Fruit fly (Drosophila melanogaster) whole organism, wandering third instar larva: ENCODE data around the gene CG14854.

Experiments
- Abd-B ChIP-seq: fragments of >200 bp; optimal IDR thresholded peaks from 2 replicates; lab custom pipeline; 2017; ENCODE audit warnings: missing biosample characterization, missing genetic modification characterization
- CG9705 ChIP-seq: fragments of 200-800 bp; sonication (Bioruptor generic); optimal IDR thresholded peaks from 2 replicates; lab custom pipeline; 2018; ENCODE audit warnings: missing biosample characterization, mild to moderate bottlenecking, missing genetic modification characterization
- CrebA ChIP-seq: fragments of 200-800 bp; sonication (Bioruptor generic); optimal IDR thresholded peaks from 2 replicates; lab custom pipeline; 2016; ENCODE audit warnings: missing biosample characterization, mild to moderate bottlenecking, missing genetic modification characterization, borderline replicate concordance
- Dfd ChIP-seq: fragments of >200 bp; optimal IDR thresholded peaks from 2 replicates; lab custom pipeline; 2017; ENCODE audit warnings: missing biosample characterization, missing genetic modification characterization
- Dif ChIP-seq: fragments of 200-275, 200-300 bp; sonication (Bioruptor generic); optimal IDR thresholded peaks from 2 replicates; lab custom pipeline; 2018; ENCODE audit warnings: missing biosample characterization, missing genetic modification characterization; ENCODE audit not compliant: partially characterized antibody
- GATAd ChIP-seq: sonication (Bioruptor generic); optimal IDR thresholded peaks from 2 replicates; lab custom pipeline; 2016; ENCODE audit warnings: missing biosample characterization, missing genetic modification characterization
- HLH106 ChIP-seq: fragments of 200-800 bp; optimal IDR thresholded peaks from 3 replicates; lab custom pipeline; 2019; ENCODE audit warnings: missing biosample characterization, mild to moderate bottlenecking, missing genetic modification characterization, moderate library complexity
- Hnf4 ChIP-seq: fragments of 200-800 bp; sonication (Bioruptor generic); optimal IDR thresholded peaks from 2 replicates; lab custom pipeline; 2016; ENCODE audit warnings: missing biosample characterization, mild to moderate bottlenecking, missing genetic modification characterization
- Hr78 ChIP-seq: fragments of >200 bp; optimal IDR thresholded peaks from 2 replicates; lab custom pipeline; 2017; ENCODE audit warnings: missing biosample characterization, missing genetic modification characterization
- Hr83 ChIP-seq: fragments of 200-300 bp; sonication (Bioruptor generic); optimal IDR thresholded peaks from 2 replicates; lab custom pipeline; 2016; ENCODE audit warnings: missing biosample characterization, mild to moderate bottlenecking, missing genetic modification characterization, moderate library complexity; ENCODE audit not compliant: poor library complexity, severe bottlenecking
- Jra ChIP-seq: sonication (Bioruptor generic); optimal IDR thresholded peaks from 2 replicates; lab custom pipeline; 2016; ENCODE audit warnings: missing biosample characterization, missing genetic modification characterization
- Mio ChIP-seq: sonication (Bioruptor generic); optimal IDR thresholded peaks from 2 replicates; lab custom pipeline; 2016; ENCODE audit warnings: missing biosample characterization, missing genetic modification characterization
- Myc ChIP-seq: fragments of >200 bp; optimal IDR thresholded peaks from 2 replicates; lab custom pipeline; 2017
- Rel ChIP-seq, 2 experiments: fragments of 200-800 bp; sonication (Bioruptor generic) in 1 of 2; optimal IDR thresholded peaks; 2 replicates in 1 of 2; 3 replicates in 1 of 2; lab custom pipeline; 2016 to 2019; ENCODE audit warnings: mild to moderate bottlenecking in 2 of 2, missing biosample characterization in 2 of 2, missing genetic modification characterization in 2 of 2, moderate library complexity in 1 of 2
- Sp1 ChIP-seq: fragments of 200-800 bp; sonication (Bioruptor generic); optimal IDR thresholded peaks from 3 replicates; lab custom pipeline; 2019; ENCODE audit warnings: missing biosample characterization, mild to moderate bottlenecking, missing genetic modification characterization, moderate library complexity
- Vsx2 ChIP-seq: fragments of 200-300, 225-300 bp; sonication (Bioruptor generic); optimal IDR thresholded peaks from 2 replicates; lab custom pipeline; 2018; ENCODE audit warnings: missing biosample characterization, missing genetic modification characterization; ENCODE audit not compliant: partially characterized antibody
- br ChIP-seq: fragments of 200-800 bp; sonication (Bioruptor generic); optimal IDR thresholded peaks from 2 replicates; lab custom pipeline; 2016; ENCODE audit warnings: missing biosample characterization, missing genetic modification characterization
- brk ChIP-seq: fragments of 200-800 bp; sonication (Bioruptor generic); optimal IDR thresholded peaks from 2 replicates; lab custom pipeline; 2016; ENCODE audit warnings: missing biosample characterization, mild to moderate bottlenecking, missing genetic modification characterization
- dl ChIP-seq, 2 experiments: fragments of 175-275, 200-275 bp in 1 of 2; fragments of 200-275 bp in 1 of 2; sonication (Bioruptor generic); optimal IDR thresholded peaks; lab custom pipeline; 2018; ENCODE audit warnings: mild to moderate bottlenecking in 2 of 2, missing biosample characterization in 2 of 2, missing genetic modification characterization in 2 of 2, moderate library complexity in 2 of 2; ENCODE audit not compliant: partially characterized antibody in 2 of 2, insufficient read depth in 1 of 2
- dmrt93B ChIP-seq: fragments of 200-800 bp; sonication (Bioruptor generic); optimal IDR thresholded peaks from 2 replicates; lab custom pipeline; 2018; ENCODE audit warnings: missing biosample characterization, mild to moderate bottlenecking, missing genetic modification characterization
- ey ChIP-seq: fragments of 200-800 bp; sonication (Bioruptor generic); optimal IDR thresholded peaks from 2 replicates; lab custom pipeline; 2016; ENCODE audit warnings: missing biosample characterization, missing genetic modification characterization
- fru ChIP-seq: fragments of 200-800 bp; sonication (Bioruptor generic); optimal IDR thresholded peaks from 3 replicates; lab custom pipeline; 2016; ENCODE audit warnings: missing biosample characterization, mild to moderate bottlenecking, missing genetic modification characterization
- h ChIP-seq: fragments of 200-800 bp; sonication (Bioruptor generic); optimal IDR thresholded peaks from 3 replicates; lab custom pipeline; 2016; ENCODE audit warnings: missing biosample characterization, mild to moderate bottlenecking, missing genetic modification characterization
- jim ChIP-seq: fragments of 175-275, 200-325 bp; sonication (Bioruptor generic); optimal IDR thresholded peaks from 2 replicates; lab custom pipeline; 2016; ENCODE audit warnings: missing biosample characterization, mild to moderate bottlenecking, missing genetic modification characterization
- pan ChIP-seq: fragments of >200 bp; optimal IDR thresholded peaks from 2 replicates; lab custom pipeline; 2017
- psq ChIP-seq: fragments of 200-800 bp; sonication (Bioruptor generic); optimal IDR thresholded peaks from 3 replicates; lab custom pipeline; 2017; ENCODE audit warnings: missing biosample characterization, mild to moderate bottlenecking, missing genetic modification characterization, moderate library complexity
- rgr ChIP-seq: fragments of 200-800 bp; sonication (Bioruptor generic); optimal IDR thresholded peaks from 3 replicates; lab custom pipeline; 2016; ENCODE audit warnings: missing biosample characterization, mild to moderate bottlenecking, missing genetic modification characterization
- sage ChIP-seq: fragments of 200-800 bp; sonication (Bioruptor generic); optimal IDR thresholded peaks from 2 replicates; lab custom pipeline; 2016; ENCODE audit warnings: missing biosample characterization, mild to moderate bottlenecking, missing genetic modification characterization
- sv ChIP-seq: fragments of 200-800 bp; sonication (Bioruptor generic); optimal IDR thresholded peaks from 3 replicates; lab custom pipeline; 2016; ENCODE audit warnings: missing biosample characterization, missing genetic modification characterization

The CG14854 gene

DNA sequence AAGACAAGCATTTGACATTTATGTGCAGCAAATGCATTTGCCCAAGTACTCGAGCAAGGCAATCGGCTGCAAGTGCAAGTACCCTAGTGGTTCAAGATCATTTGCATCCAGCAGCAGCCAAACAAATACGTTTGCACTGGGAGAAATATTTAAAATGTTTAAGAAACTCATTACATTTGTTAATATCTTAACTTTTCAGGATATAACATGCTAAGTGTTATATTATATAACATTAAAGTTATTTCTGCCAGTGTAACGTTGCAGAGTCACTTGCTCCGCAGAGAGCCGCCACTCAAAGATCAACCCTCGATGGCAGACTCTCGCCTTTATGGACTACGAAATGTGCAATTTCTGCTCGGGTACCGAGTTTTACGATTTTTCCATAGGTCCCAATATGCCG lies 29.6 kb upstream of the CG14854 start:
- TF ChIP-seq dmrt93B (GFP tag; lab: Kevin White, UChicago) = no peak
- TF ChIP-seq, all 38 proteins: peak for 0

DNA sequence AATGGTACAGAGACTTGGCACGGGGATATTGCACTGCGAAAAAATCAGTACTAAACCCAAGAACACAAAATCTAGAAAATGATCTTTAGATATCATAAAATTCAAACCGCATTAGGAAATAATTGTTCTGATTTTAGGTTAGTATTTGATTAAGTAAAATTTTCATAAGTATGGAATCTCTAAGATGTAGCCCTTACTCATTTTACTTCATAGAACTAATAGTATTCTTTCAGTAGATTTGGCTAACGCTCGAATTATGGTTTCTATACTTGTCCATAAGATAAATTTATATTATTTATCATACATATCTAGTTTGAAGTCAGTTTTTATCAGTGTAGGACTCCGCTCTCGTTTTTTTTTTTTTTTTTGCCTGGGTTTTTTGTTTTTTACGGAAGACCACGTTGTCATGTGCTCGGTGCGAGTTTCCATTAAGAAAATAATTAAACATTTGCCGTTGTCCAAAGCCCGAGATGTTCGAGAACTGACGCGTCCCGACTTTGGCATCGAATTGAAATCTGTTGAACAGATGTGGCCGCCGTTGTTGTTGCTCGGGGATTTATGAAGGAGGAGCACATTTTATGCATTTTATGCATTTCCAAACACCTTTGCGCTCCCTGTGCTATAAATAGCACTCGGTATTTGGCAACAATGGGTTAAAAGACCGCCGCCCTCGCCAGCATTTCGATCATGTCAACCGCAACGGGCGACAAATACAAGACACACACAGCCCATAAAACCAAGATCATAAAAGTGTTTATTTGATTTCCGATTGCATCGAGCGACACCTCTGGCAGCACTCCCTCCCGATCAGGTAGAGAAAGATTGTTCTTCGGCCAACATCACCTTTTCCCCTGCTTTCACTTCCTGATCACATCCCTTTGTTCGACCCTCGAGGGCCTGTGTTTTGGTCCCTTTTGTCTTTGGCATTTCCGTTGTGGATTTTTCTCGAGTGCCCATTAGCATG lies 26.9 kb upstream of the CG14854 start:
- no peak for TF ChIP-seq brk (GFP tag; lab: Kevin White, UChicago)
- TF ChIP-seq h = no peak
- TF ChIP-seq Vsx2 (GFP tag; lab: Kevin White, UChicago) = no peak
- TF ChIP-seq pan (lab: Kevin White, UChicago) = no peak
- TF ChIP-seq rgr = no peak
- TF ChIP-seq HLH106 = no peak

DNA sequence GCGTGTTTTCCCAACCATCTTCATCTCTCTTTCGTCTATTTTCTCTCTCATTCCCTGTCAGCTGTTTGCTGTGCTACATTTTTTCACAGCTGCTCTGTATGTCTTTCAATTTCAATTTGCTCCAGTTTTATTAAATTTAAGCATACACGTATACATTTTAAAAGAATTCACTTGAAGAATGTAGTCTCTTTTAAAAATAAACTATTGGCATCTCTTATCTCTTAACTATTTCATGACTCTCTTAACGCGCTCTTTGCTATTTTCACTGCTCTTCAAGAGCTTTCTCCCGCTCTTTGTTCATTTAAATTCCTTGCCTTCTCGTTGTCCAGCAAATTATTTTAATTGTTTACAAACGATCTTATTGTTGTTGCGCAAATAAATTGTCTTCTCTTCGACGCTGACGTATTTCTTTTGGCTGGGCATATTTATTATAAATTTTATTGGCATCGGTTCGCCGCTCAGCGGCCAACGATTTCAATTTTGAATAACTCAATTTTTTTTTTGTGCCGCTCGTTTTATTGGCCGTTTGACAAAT lies 20.3 kb upstream of the CG14854 start:
- TF ChIP-seq CrebA (GFP tag; lab: Kevin White, UChicago) = no peak
- TF ChIP-seq HLH106 = no peak
- no peak for TF ChIP-seq Dfd (GFP tag; lab: Kevin White, UChicago)
- TF ChIP-seq sage (GFP tag; lab: Kevin White, UChicago) = no peak
- no peak for TF ChIP-seq dmrt93B (GFP tag; lab: Kevin White, UChicago)
- no peak for TF ChIP-seq psq (GFP tag; lab: Kevin White, UChicago)

DNA sequence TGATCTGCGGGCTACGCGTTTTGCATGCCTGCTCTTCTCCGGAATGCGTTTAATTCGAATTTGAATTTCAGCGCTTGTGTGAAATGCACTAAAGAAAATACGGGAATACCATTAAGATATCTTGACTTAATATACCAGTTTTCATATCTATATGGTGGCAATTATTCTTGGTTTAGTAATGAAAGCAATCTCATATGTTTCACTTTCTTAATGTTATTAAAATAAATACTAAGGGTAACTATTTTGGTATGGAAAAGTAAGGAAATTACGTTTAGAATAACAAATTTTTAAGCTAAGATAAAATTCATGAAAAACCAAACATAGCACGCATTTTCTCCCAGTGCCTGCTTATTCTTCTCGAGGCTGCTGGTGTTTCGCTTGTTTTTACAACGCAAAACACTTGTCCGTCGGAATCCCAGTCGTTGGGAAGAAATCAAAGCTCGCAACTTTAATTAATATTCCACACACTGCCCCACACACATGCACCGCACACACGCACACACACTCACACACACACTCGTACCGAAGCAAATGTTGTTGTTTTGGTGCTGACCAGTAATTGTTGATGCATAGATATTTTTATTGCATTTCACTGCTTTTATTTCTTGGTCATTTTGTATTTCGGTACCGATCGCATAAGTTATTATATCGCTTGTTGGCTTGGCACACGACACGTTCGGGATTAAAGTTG lies 18.1 kb upstream of the CG14854 start:
- TF ChIP-seq CG9705 (GFP tag; lab: Kevin White, UChicago) = no peak
- TF ChIP-seq brk (GFP tag; lab: Kevin White, UChicago) = no peak
- TF ChIP-seq Hr83 (GFP tag; lab: Kevin White, UChicago) = no peak
- TF ChIP-seq fru = peak; percentile 11
- TF ChIP-seq Hr78 (GFP tag; lab: Kevin White, UChicago) = no peak
- TF ChIP-seq GATAd (GFP tag; lab: Kevin White, UChicago) = no peak
- no peak for TF ChIP-seq ey (GFP tag; lab: Kevin White, UChicago)
- no peak for TF ChIP-seq Abd-B (GFP tag; lab: Kevin White, UChicago)
- TF ChIP-seq Dfd (GFP tag; lab: Kevin White, UChicago) = peak; percentile 93
- TF ChIP-seq HLH106 = peak; percentile 34
- no peak for TF ChIP-seq CrebA (GFP tag; lab: Kevin White, UChicago)
- peak; percentile 18 for TF ChIP-seq h
- TF ChIP-seq Rel (GFP tag; optimal IDR thresholded peaks at IDR 0.05; lab: Kevin White, UChicago) = no peak
- TF ChIP-seq Rel (tag; optimal IDR thresholded peaks at IDR 0.05; lab: Kevin White, UChicago) = no peak
- TF ChIP-seq jim (GFP tag; lab: Kevin White, UChicago) = no peak
- no peak for TF ChIP-seq dl (GFP tag; optimal IDR thresholded peaks at IDR 0.05; lab: Kevin White, UChicago; ENCODE audit: insufficient read depth in 1 of 2, partially characterized antibody in 2 of 2)
- TF ChIP-seq Jra = no peak
- TF ChIP-seq Dif (GFP tag; lab: Kevin White, UChicago) = no peak

DNA sequence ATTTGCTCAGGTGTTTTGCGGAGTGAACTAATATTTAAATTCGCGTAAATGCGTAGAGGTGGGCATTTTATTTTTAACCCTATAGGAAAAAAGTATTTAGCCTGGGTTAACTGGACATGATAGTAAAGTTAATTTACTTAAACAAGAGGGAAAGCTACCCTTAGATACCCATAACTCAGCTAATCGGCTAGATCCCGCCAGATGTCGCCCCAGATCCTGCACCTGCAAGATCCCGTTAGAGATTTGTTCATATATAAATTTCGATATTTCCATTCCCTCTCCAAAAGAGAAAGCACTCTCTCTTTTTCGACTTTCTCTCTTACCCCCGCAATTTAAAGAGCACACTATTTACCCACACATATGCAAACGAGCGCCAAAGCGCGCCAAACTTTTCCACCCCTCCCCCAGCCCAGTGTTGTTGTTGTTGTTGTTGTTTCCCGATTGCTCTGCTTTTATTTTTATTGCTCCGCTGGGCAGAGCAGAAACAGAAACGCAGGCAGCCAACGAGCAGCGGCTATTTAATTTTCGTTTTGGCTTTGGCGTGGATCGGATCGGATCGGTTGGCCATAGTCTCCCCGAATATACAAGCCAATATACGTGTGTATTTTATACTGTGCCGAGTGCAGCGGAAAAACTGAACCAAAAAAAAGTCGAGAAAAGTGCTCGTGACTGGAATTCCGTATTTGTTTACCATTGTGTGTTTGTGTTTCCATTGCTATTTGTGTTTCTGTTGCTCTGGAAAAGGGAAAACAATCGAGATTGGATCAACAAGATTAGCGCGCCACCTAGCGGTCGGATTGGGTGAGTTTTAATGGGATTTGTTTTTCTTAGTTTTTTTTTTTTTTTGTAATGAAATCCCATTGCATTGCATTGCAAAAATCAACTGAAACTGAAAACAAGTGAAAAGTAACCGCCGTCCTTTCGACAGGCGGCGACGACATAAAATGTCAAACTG lies 17.1 kb upstream of the CG14854 start, which contains the start of gene stumps:
Gene stumps, plus strand, starts transcription at position 526 of the 955 bp plus-strand sequence.
- TF ChIP-seq GATAd (GFP tag; lab: Kevin White, UChicago) (no peak), h (no peak), Hnf4 (GFP tag; lab: Kevin White, UChicago) (no peak), pan (lab: Kevin White, UChicago) (no peak), br (no peak), Dif (GFP tag; lab: Kevin White, UChicago) (no peak), rgr (no peak), Jra (no peak), Myc (no peak), Hr78 (GFP tag; lab: Kevin White, UChicago) (no peak), sage (GFP tag; lab: Kevin White, UChicago) (no peak), brk (GFP tag; lab: Kevin White, UChicago) (no peak), Abd-B (GFP tag; lab: Kevin White, UChicago) (no peak), Sp1 (GFP tag; lab: Kevin White, UChicago) (no peak), Mio (GFP tag; lab: Kevin White, UChicago) (no peak), sv (GFP tag; lab: Kevin White, UChicago) (no peak), ey (GFP tag; lab: Kevin White, UChicago) (no peak), CrebA (GFP tag; lab: Kevin White, UChicago) (no peak)
